Fruit fly (Drosophila melanogaster): ENCODE results near the gene CG17776.

The CG17776 gene

dm6 chrX:2175265-2175795 lies 9.2 kb upstream of the CG17776 start, which contains the start of gene Cyp4d14:
Gene Cyp4d14, minus strand, starts transcription at chrX:2175315.
- TF ChIP-seq Jra (GFP tag; optimal IDR thresholded peaks at IDR 0.05) (no peak), dsf (GFP tag; optimal IDR thresholded peaks at IDR 0.05; ENCODE audit: borderline replicate concordance) (no peak), N (GFP tag; optimal IDR thresholded peaks at IDR 0.05) (no peak), fru (GFP tag; optimal IDR thresholded peaks at IDR 0.05) (no peak), rgr (GFP tag; optimal IDR thresholded peaks at IDR 0.05) (no peak)

- TF ChIP-seq Abd-B (GFP tag; optimal IDR thresholded peaks at IDR 0.05): no peak
- TF ChIP-seq HLH106 (tag; optimal IDR thresholded peaks at IDR 0.05): no peak
- no peak for TF ChIP-seq usp (GFP tag; optimal IDR thresholded peaks at IDR 0.05)
- TF ChIP-seq ey (GFP tag; optimal IDR thresholded peaks at IDR 0.05): no peak
- no peak for TF ChIP-seq rgr (GFP tag; optimal IDR thresholded peaks at IDR 0.05)
- TF ChIP-seq Vsx2 (GFP tag; optimal IDR thresholded peaks at IDR 0.05; ENCODE audit: partially characterized antibody): no peak
- no peak for TF ChIP-seq Dfd (GFP tag; optimal IDR thresholded peaks at IDR 0.05)
- TF ChIP-seq sage (GFP tag; optimal IDR thresholded peaks at IDR 0.05): no peak
- no peak for TF ChIP-seq sv (GFP tag; optimal IDR thresholded peaks at IDR 0.05)
- no peak for TF ChIP-seq woc (GFP tag; optimal IDR thresholded peaks at IDR 0.05)
- TF ChIP-seq Sp1 (GFP tag; optimal IDR thresholded peaks at IDR 0.05): no peak
- TF ChIP-seq psq (GFP tag; optimal IDR thresholded peaks at IDR 0.05): no peak
- TF ChIP-seq pan (optimal IDR thresholded peaks at IDR 0.05): no peak
- TF ChIP-seq Rel (GFP tag; optimal IDR thresholded peaks at IDR 0.05): no peak
- no peak for TF ChIP-seq Rel (tag; optimal IDR thresholded peaks at IDR 0.05)
- no peak for TF ChIP-seq GATAd (GFP tag; optimal IDR thresholded peaks at IDR 0.05)
Measured at dm6 chrX:2175956-2176469, 8.5 kb upstream of the CG17776 start, which contains the start of gene Cyp4d2. Gene Cyp4d2, plus strand, starts transcription at chrX:2176006.

- TF ChIP-seq Abd-B (GFP tag; optimal IDR thresholded peaks at IDR 0.05) (no peak), CG32264 (GFP tag; optimal IDR thresholded peaks at IDR 0.05) (no peak), Jra (GFP tag; optimal IDR thresholded peaks at IDR 0.05) (no peak), woc (GFP tag; optimal IDR thresholded peaks at IDR 0.05) (no peak), Dfd (GFP tag; optimal IDR thresholded peaks at IDR 0.05) (no peak), Myc (optimal IDR thresholded peaks at IDR 0.05) (no peak), N (GFP tag; optimal IDR thresholded peaks at IDR 0.05) (no peak), lola (GFP tag; optimal IDR thresholded peaks at IDR 0.05) (no peak), pan (optimal IDR thresholded peaks at IDR 0.05) (no peak), GATAd (GFP tag; optimal IDR thresholded peaks at IDR 0.05) (no peak), foxo (GFP tag; optimal IDR thresholded peaks at IDR 0.05) (no peak), Dif (GFP tag; optimal IDR thresholded peaks at IDR 0.05; ENCODE audit: partially characterized antibody) (no peak), fru (GFP tag; optimal IDR thresholded peaks at IDR 0.05) (no peak), Rel (GFP tag; optimal IDR thresholded peaks at IDR 0.05) (no peak), Rel (tag; optimal IDR thresholded peaks at IDR 0.05) (no peak), h (GFP tag; optimal IDR thresholded peaks at IDR 0.05) (no peak), rgr (GFP tag; optimal IDR thresholded peaks at IDR 0.05) (no peak), usp (GFP tag; optimal IDR thresholded peaks at IDR 0.05) (no peak), Mio (GFP tag; optimal IDR thresholded peaks at IDR 0.05) (no peak)
Measured at dm6 chrX:2178802-2179201, 5.7 kb upstream of the CG17776 start, which contains the start of gene Cyp4ae1. Gene Cyp4ae1, plus strand, starts transcription at chrX:2179007.

dm6 chrX:2180750-2181261 lies 3.7 kb upstream of the CG17776 start, which contains the start of gene pn:
Gene pn, plus strand, starts transcription at chrX:2181211.
- no peak for TF ChIP-seq Jra (GFP tag; optimal IDR thresholded peaks at IDR 0.05)
- no peak for TF ChIP-seq Hr78 (GFP tag; optimal IDR thresholded peaks at IDR 0.05)
- TF ChIP-seq Rel (GFP tag; optimal IDR thresholded peaks at IDR 0.05): no peak
- TF ChIP-seq Rel (tag; optimal IDR thresholded peaks at IDR 0.05): peak; percentile 20
- peak; percentile 71 for TF ChIP-seq Myc (optimal IDR thresholded peaks at IDR 0.05)
- TF ChIP-seq CrebA (GFP tag; optimal IDR thresholded peaks at IDR 0.05; ENCODE audit: borderline replicate concordance): no peak

DNA sequence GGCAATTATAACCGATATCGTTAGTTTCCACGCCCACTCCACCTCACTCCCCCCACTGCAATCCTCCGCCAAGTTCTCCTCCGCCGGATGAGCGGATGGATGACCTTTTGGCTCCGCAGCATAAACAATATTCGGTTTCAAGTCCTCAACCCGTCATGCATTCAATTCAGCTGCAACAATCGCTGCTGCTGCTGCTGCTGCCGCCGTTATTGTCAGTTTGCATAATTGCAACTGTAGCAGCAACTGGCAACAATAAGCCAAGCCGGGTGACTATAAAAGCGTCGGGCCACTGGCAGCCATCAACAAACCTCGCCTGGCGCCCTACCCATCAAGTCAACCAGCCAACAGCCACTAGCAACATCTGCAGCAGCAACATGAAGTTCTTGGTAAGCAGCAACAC lies 2.0 kb downstream of the CG17776 start, which contains the start of gene CG17777:
Gene CG17777 (plus strand): TSS at position 301 of the 400 bp plus-strand sequence.
- TF ChIP-seq Dif (GFP tag; optimal IDR thresholded peaks at IDR 0.05; ENCODE audit: partially characterized antibody) (no peak), GATAd (GFP tag; optimal IDR thresholded peaks at IDR 0.05) (no peak), Vsx2 (GFP tag; optimal IDR thresholded peaks at IDR 0.05; ENCODE audit: partially characterized antibody) (no peak), foxo (GFP tag; optimal IDR thresholded peaks at IDR 0.05) (no peak), dsf (GFP tag; optimal IDR thresholded peaks at IDR 0.05; ENCODE audit: borderline replicate concordance) (no peak), Dfd (GFP tag; optimal IDR thresholded peaks at IDR 0.05) (no peak), OdsH (GFP tag; optimal IDR thresholded peaks at IDR 0.05) (no peak), ey (GFP tag; optimal IDR thresholded peaks at IDR 0.05) (no peak), N (GFP tag; optimal IDR thresholded peaks at IDR 0.05) (no peak), lola (GFP tag; optimal IDR thresholded peaks at IDR 0.05) (no peak), h (GFP tag; optimal IDR thresholded peaks at IDR 0.05) (no peak), jim (GFP tag; optimal IDR thresholded peaks at IDR 0.05) (no peak), tai (GFP tag; optimal IDR thresholded peaks at IDR 0.05) (no peak), rgr (GFP tag; optimal IDR thresholded peaks at IDR 0.05) (no peak), dmrt93B (GFP tag; optimal IDR thresholded peaks at IDR 0.05) (no peak)

Data from whole organism, wandering third instar larva.